Worm (Caenorhabditis elegans) whole organism, L4/young adult: ENCODE results near the gene btb-11.
"Not testable (repeated sequence)": the region's sequence is repeated elsewhere in the genome, so short reads cannot be mapped to it uniquely, and the experiment has no call there.

Experiments
- W03F9.2 ChIP-seq: fragments of 150-350 bp; optimal IDR thresholded peaks from 2 replicates; lab custom pipeline; 2014; ENCODE audit warnings: missing biosample characterization, missing genetic modification characterization
- dao-5 ChIP-seq: sonication (generic microtip); optimal IDR thresholded peaks from 2 replicates; lab custom pipeline; 2016; ENCODE audit warnings: missing genotype, missing genetic modification characterization, moderate library complexity, missing compliant biosample characterization
- him-1 ChIP-seq: sonication (generic microtip); optimal IDR thresholded peaks from 2 replicates; lab custom pipeline; 2016; ENCODE audit warnings: missing genotype, missing genetic modification reagents, missing genetic modification characterization, missing compliant biosample characterization

ce11 chrII:1060702-1061101 is 36.1 kb upstream of the btb-11 start, which contains the start of gene btb-10:
- TF ChIP-seq him-1, dao-5, W03F9.2 (tag; lab: Kevin White, UChicago): not testable (repeated sequence)
